Worm (Caenorhabditis elegans): ENCODE results near the gene dpy-26.
"Not testable (repeated sequence)": the region's sequence is repeated elsewhere in the genome, so short reads cannot be mapped to it uniquely, and the experiment has no call there.

The dpy-26 gene

DNA sequence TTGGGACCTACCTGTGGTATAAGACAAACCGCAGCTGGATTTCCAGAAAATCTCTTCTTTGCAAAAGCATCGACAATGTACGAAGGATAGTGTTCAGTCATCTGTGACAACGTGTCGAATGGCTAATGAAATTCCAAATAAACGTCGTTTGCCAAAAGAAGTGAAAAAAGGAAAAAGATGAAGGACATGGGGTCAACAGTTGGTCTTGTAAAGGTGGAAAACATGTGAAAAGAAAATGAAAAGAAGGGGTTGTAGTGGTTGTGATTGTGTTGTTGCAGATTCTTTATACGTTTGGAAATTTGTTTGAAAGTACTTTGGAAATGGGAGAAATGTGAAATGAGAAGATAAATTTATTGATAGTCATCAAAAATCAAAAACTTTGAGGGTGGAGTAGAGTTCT is 33.3 kb upstream of the dpy-26 start, which contains the start of gene T04A11.4:
TSS of gene T04A11.4 (minus strand) at position 101 of the 400 bp plus-strand sequence.
- not testable (repeated sequence) for TF ChIP-seq npax-4 (tag; optimal IDR thresholded peaks at IDR 0.05); mec-3 (tag; optimal IDR thresholded peaks at IDR 0.05; ENCODE audit: borderline replicate concordance); ceh-45 (GFP tag; IDR thresholded peaks at IDR 0.05)

DNA sequence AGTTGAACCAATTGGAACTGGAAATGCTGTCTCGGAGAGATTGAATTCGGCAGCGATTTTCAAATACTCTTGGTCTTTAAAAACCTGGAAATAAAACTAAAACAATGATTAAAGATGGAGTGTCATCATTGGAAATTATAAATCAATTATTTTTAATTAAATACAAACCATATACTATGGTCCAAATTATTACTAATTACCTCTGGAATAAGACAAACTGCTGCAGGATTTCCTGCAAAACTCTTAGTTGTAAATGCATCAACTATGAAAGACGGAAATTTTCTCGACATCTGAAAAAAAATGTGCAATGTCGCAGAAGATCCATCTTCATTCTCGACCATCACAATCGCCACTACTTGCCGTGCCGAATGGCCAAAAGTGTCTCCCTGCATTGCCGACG is 27.6 kb upstream of the dpy-26 start, which contains the start of gene igdb-1:
TSS of gene igdb-1 (plus strand) at position 301 of the 400 bp plus-strand sequence.
- TF ChIP-seq hlh-13 (GFP tag; optimal IDR thresholded peaks at IDR 0.05); elt-4 (tag; optimal IDR thresholded peaks at IDR 0.05); che-1 (tag; optimal IDR thresholded peaks at IDR 0.05): not testable (repeated sequence)

DNA sequence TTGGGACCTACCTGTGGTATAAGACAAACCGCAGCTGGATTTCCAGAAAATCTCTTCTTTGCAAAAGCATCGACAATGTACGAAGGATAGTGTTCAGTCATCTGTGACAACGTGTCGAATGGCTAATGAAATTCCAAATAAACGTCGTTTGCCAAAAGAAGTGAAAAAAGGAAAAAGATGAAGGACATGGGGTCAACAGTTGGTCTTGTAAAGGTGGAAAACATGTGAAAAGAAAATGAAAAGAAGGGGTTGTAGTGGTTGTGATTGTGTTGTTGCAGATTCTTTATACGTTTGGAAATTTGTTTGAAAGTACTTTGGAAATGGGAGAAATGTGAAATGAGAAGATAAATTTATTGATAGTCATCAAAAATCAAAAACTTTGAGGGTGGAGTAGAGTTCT is 25.8 kb upstream of the dpy-26 start, which contains the start of gene T04A11.1:
TSS of gene T04A11.1 (minus strand) at position 101 of the 400 bp plus-strand sequence.
- not testable (repeated sequence) for TF ChIP-seq lin-11, ttx-3, pros-1 (tag; optimal IDR thresholded peaks at IDR 0.05)

ce11 chrIV:12468359-12468758 is 17.2 kb upstream of the dpy-26 start, which contains the start of gene igdb-2:
Gene igdb-2 (plus strand): TSS chrIV:12468659.
- no peak for TF ChIP-seq madf-2 (tag; optimal IDR thresholded peaks at IDR 0.05)
- TF ChIP-seq T23F11.4 (GFP tag; optimal IDR thresholded peaks at IDR 0.05) = no peak
- no peak for TF ChIP-seq tbx-2 (tag; optimal IDR thresholded peaks at IDR 0.05)
- no peak for TF ChIP-seq K09A11.1 (tag; optimal IDR thresholded peaks at IDR 0.05; ENCODE audit: insufficient read depth)
- no peak for TF ChIP-seq unc-3 (GFP tag; conservative IDR thresholded peaks at IDR 0.05)
- no peak for TF ChIP-seq unc-3 (tag; optimal IDR thresholded peaks at IDR 0.05)
- no peak for TF ChIP-seq Y22D7AL.16 (tag; optimal IDR thresholded peaks at IDR 0.05)
- TF ChIP-seq ceh-14 (tag; optimal IDR thresholded peaks at IDR 0.05) = no peak
- TF ChIP-seq hlh-30 (tag; optimal IDR thresholded peaks at IDR 0.05; ENCODE audit: insufficient read depth) = no peak
- no peak for TF ChIP-seq syd-9 (tag; optimal IDR thresholded peaks at IDR 0.05)
- no peak for TF ChIP-seq unc-55 (GFP tag; optimal IDR thresholded peaks at IDR 0.05)
- TF ChIP-seq ceh-34 (tag; optimal IDR thresholded peaks at IDR 0.05) = no peak
- no peak for TF ChIP-seq ceh-30 (tag; optimal IDR thresholded peaks at IDR 0.05)

- TF ChIP-seq syd-9 (tag; optimal IDR thresholded peaks at IDR 0.05) = no peak
- no peak for TF ChIP-seq T23F11.4 (GFP tag; optimal IDR thresholded peaks at IDR 0.05)
Measured at ce11 chrIV:12467761-12468160, 16.6 kb upstream of the dpy-26 start.

ce11 chrIV:12464822-12465221 is 13.7 kb upstream of the dpy-26 start:
- TF ChIP-seq ceh-34 (tag; optimal IDR thresholded peaks at IDR 0.05) = no peak
- TF ChIP-seq sox-4 (tag; optimal IDR thresholded peaks at IDR 0.05) = no peak
- no peak for TF ChIP-seq rnt-1 (tag; optimal IDR thresholded peaks at IDR 0.05)
- no peak for TF ChIP-seq pag-3 (tag; optimal IDR thresholded peaks at IDR 0.05; ENCODE audit: borderline replicate concordance)
- TF ChIP-seq Y22D7AL.16 (tag; optimal IDR thresholded peaks at IDR 0.05) = no peak
- TF ChIP-seq nhr-232 (tag; optimal IDR thresholded peaks at IDR 0.05) = no peak
- no peak for TF ChIP-seq ceh-30 (tag; optimal IDR thresholded peaks at IDR 0.05)
- TF ChIP-seq sox-2 (GFP tag; IDR thresholded peaks at IDR 0.05) = no peak
- TF ChIP-seq ahr-1 (tag; optimal IDR thresholded peaks at IDR 0.05) = no peak
- no peak for TF ChIP-seq zip-5 (tag; optimal IDR thresholded peaks at IDR 0.05)
- TF ChIP-seq eyg-1 (tag; optimal IDR thresholded peaks at IDR 0.05) = no peak
- no peak for TF ChIP-seq dmd-4 (tag; optimal IDR thresholded peaks at IDR 0.05; ENCODE audit: borderline replicate concordance)
- TF ChIP-seq syd-9 (tag; optimal IDR thresholded peaks at IDR 0.05) = no peak
- TF ChIP-seq hlh-13 (GFP tag; optimal IDR thresholded peaks at IDR 0.05) = no peak
- no peak for TF ChIP-seq nhr-11 (tag; optimal IDR thresholded peaks at IDR 0.05)
- TF ChIP-seq elt-2 (tag; optimal IDR thresholded peaks at IDR 0.05) = no peak
- no peak for TF ChIP-seq pha-4 (tag; optimal IDR thresholded peaks at IDR 0.05)
